Worm (Caenorhabditis elegans): Measurements from ENCODE around the gene sec-10.

The sec-10 gene

DNA sequence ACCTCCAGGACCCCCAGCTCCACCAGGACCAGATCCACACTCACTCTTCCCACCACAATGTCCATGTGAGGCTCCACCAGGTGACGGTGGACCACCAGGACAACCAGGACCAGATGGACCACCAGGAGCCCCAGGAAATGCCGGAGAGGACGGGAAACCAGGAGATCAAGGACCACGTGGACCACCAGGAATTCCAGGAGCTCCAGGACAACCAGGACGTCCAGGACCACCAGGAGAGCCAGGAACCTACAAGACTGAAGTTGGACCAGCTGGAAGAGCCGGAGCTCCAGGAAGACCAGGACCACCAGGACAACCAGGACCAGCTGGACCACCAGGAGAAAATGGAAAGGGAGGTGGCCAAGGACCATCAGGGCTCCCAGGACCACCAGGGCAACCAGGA, 28.2 kb downstream of the sec-10 start:
- no peak for TF ChIP-seq unc-62 (GFP tag; optimal IDR thresholded peaks at IDR 0.05)

ce11 chrIV:7753108-7753507, 29.2 kb downstream of the sec-10 start, which contains the start of gene col-14:
col-14 (plus strand) TSS chrIV:7753408.
- TF ChIP-seq unc-62 (GFP tag; optimal IDR thresholded peaks at IDR 0.05): no peak

- no peak for TF ChIP-seq unc-62 (GFP tag; optimal IDR thresholded peaks at IDR 0.05)
Measured at ce11 chrIV:7747838-7748237, 34.5 kb downstream of the sec-10 start, which contains the start of gene klo-1. klo-1 (minus strand) TSS chrIV:7748225.

DNA sequence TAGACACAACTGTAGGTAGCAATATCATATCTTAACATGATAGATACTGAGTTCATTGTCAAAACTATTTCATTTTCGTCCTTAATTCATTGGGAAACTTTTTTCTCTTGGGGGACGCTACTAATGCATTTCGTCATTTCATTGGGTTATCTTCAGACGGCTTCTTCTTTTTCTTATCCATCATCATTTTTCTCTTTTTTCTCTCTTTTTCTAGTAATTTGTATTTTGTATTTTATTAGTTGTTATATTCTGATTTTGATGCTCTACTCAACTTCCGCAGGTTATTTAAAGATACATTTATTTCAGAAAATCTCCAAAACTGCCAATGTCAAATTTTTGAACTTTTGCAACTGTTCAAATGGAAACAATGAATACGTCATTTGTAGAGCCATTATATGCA, 38.8 kb downstream of the sec-10 start, which contains the start of gene npr-35:
npr-35 (plus strand) TSS at position 301 of the 400 bp plus-strand sequence.
- no peak for TF ChIP-seq unc-62 (GFP tag; optimal IDR thresholded peaks at IDR 0.05)

- no peak for TF ChIP-seq unc-62 (GFP tag; optimal IDR thresholded peaks at IDR 0.05)
Measured at ce11 chrIV:7736616-7737015, 45.7 kb downstream of the sec-10 start.

ce11 chrIV:7734619-7735018, 47.7 kb downstream of the sec-10 start, which contains the start of gene clx-1:
clx-1 (plus strand) TSS chrIV:7734648.
- TF ChIP-seq unc-62 (GFP tag; optimal IDR thresholded peaks at IDR 0.05): no peak

DNA sequence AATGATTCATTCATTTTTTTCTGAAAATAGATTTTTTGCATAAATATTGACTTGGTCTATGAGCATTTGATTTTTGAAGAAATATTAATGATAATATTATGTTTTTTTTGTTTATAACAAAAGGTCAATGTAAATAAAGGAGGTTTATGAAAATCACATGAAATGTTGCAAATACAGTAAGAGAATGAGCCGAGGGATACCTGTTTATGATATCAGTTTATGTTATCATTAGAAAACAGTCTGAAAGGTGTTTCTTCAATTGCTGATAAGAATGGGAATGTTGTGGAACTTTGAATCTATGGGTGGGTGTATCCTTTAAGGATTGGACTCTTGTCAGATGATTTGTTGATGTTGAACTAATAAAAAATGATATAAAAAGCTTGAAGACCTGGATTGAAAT, 48.1 kb downstream of the sec-10 start:
- TF ChIP-seq unc-62 (GFP tag; optimal IDR thresholded peaks at IDR 0.05): no peak

DNA sequence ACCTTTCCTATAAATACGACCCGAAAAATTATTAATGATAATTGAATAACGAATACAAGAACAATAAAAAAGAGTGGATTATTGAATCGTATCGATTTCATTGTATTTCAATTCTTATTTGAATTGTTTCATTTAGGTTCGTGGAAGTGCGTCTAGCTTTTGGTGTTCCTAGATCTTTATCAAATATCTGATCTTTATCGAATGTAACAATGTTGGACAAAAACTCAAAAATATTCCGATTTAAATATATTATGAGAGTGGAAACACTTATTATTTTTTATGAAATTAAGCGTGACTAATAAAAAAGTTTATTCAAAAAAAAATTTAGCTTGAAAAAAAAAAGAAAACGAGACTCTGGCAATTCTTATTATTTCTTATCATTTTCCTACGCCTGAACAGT, 50.3 kb downstream of the sec-10 start, which contains the start of the genes C50F7.9 and C50F7.3:
C50F7.9 (minus strand) TSS at position 101 of the 400 bp plus-strand sequence.
C50F7.3 (plus strand) TSS at position 370 of the 400 bp plus-strand sequence.
- no peak for TF ChIP-seq unc-62 (GFP tag; optimal IDR thresholded peaks at IDR 0.05)
